Worm (Caenorhabditis elegans) whole organism, L4 larva: Measurements from ENCODE around the gene F48F7.3.

Experiments
- jun-1 ChIP-seq: fragments of 150-350 bp; optimal IDR thresholded peaks from 2 replicates; lab custom pipeline; 2014; ENCODE audit warnings: missing biosample characterization, missing genetic modification reagents, missing genetic modification characterization
- nhr-77 ChIP-seq: fragments of 150-350 bp; optimal IDR thresholded peaks from 2 replicates; lab custom pipeline; 2014; ENCODE audit warnings: missing biosample characterization, missing genetic modification characterization
- tra-1 ChIP-seq: fragments of 200-800 bp; sonication (Bioruptor generic); IDR thresholded peaks from 2 replicates; pipeline ENCODE4 v1.3.6; 2022; ENCODE audit warnings: missing genetic modification reagents, missing genetic modification characterization, missing compliant biosample characterization

- TF ChIP-seq tra-1 (no peak), jun-1 (tag; lab: Kevin White, UChicago) (no peak), nhr-77 (tag; lab: Kevin White, UChicago) (no peak)
These were observed 28.7 kb upstream of the F48F7.3 start, which contains the start of gene elt-3 for ce11 chrX:13934574-13934973.
